Worm (Caenorhabditis elegans): ENCODE data around the gene F28B4.1.

Gene F28B4.1

DNA sequence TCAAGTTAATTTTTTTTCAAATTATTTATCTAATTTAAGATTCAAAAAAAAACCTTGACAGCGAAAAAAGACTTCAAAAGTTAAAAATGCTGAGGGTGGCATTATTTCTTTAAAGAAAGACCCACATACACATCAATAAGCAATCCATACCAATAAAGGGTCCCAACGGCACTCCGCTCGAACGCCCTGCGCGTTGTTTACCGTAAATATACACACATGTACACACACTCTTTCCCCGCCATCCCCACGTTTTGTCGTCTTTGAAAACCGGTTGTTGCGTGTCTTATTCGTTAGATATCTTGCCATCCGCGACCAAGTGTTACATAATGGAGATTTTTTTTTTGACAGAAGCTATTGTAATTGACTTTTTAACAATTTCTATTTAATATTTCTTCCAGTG lies 45.3 kb upstream of the F28B4.1 start, which contains the start of gene gcc-1 (continued):
- TF ChIP-seq ceh-20 (GFP tag; IDR thresholded peaks at IDR 0.05) (no peak), ceh-44 (GFP tag; IDR thresholded peaks at IDR 0.05) (no peak), hif-1 (tag; optimal IDR thresholded peaks at IDR 0.05) (peak in 1 of 2 experiments; percentile 17), nhr-11 (tag; optimal IDR thresholded peaks at IDR 0.05) (no peak)

DNA sequence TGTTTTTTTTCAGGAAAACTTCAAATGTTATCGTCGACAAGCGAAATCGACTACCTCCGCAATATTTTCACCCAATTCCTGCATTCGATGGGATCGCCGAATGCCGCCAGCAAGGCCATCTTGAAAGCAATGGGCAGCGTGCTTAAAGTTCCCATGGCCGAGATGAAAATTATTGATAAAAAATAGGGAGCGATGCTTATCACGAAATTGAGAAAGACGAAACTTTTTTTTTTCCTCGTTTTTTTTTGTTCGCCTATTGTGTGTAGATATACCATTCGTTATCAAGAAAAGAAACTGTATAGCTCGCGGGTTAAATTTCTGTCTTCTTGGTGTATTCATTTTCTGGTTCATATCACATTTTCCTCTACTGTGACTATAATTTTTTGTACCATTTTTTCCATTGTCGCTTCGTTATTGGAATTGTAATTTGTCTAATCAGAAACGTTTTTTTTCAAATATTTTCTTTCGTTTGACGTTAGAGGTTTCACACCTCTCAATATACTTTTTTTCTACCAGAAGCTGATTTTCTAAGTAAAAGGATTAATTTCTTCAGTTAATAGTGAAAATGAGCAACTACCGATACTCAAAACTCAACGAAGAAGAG lies 40.8 kb upstream of the F28B4.1 start, which contains the start of gene syx-6:
TSS of gene syx-6 (plus strand) at position 554 of the 604 bp plus-strand sequence.
- TF ChIP-seq aha-1 (tag), result peak; percentile 67
- no peak for TF ChIP-seq daf-8 (GFP tag; IDR thresholded peaks at IDR 0.05)

DNA sequence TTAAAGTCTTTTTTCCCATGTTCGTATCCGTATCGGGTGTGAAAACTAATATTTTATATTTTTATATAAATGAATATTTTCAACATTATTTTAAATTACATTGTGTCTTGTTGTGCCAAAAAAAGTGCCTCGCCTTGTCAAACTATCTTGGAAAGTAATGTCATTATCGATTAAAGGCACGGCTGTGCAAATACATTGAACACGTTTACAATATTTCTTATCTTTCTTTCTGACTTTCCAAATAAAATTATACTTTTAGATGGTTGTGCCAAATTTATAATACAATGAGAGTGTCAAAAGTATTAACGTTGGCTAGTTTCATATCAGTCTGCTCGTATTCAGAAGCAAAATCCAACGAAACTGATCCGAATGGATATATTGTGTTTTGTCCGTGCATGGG lies 39.3 kb upstream of the F28B4.1 start, which contains the start of gene pfut-1:
TSS of gene pfut-1 (plus strand) at position 258 of the 400 bp plus-strand sequence.
- no peak for TF ChIP-seq ztf-7 (tag; optimal IDR thresholded peaks at IDR 0.05)
- TF ChIP-seq T26A8.4 (GFP tag; IDR thresholded peaks at IDR 0.05), result no peak
- TF ChIP-seq nhr-28 (tag; optimal IDR thresholded peaks at IDR 0.05), result peak; percentile 28
- TF ChIP-seq ceh-62 (tag; optimal IDR thresholded peaks at IDR 0.05), result no peak
- no peak for TF ChIP-seq hlh-30 (tag; optimal IDR thresholded peaks at IDR 0.05; ENCODE audit: insufficient read depth)
- no peak for TF ChIP-seq Y75B8A.6 (GFP tag; IDR thresholded peaks at IDR 0.05)
- no peak for TF ChIP-seq Y5F2A.4 (GFP tag; optimal IDR thresholded peaks at IDR 0.05)
- TF ChIP-seq daf-16 (GFP tag; optimal IDR thresholded peaks at IDR 0.05), result no peak
- TF ChIP-seq daf-16 (tag; optimal IDR thresholded peaks at IDR 0.05), result peak; percentile 61
- TF ChIP-seq nhr-237 (tag; optimal IDR thresholded peaks at IDR 0.05), result no peak
- peak; percentile 19 for TF ChIP-seq pqm-1 (tag; optimal IDR thresholded peaks at IDR 0.05)
- TF ChIP-seq ces-1 (GFP tag; optimal IDR thresholded peaks at IDR 0.05), result no peak
- TF ChIP-seq T20F7.1 (GFP tag; optimal IDR thresholded peaks at IDR 0.05), result peak; percentile 22
- no peak for TF ChIP-seq F26F4.8 (GFP tag; conservative IDR thresholded peaks at IDR 0.05)

DNA sequence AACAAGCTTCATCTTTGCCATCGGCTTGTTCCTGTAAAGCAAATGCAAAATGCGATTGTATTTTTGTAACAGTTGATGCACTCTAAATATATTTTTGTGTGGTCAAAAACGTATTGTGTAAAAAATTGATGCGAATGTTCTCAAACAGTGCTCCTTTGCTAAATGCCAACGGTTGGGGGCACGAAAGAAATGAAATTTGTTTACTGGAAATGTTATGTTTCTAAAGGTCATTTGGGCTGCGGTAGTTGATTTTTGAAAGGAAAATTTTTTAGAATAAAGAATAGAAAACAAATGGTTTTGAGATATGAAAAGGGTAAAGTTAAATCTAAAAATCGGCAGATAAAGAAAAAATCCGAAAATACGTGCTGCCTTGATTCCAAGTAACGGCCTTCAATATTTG lies 34.4 kb upstream of the F28B4.1 start, which contains the start of gene C15C7.6:
TSS of gene C15C7.6 (minus strand) at position 101 of the 400 bp plus-strand sequence.
- no peak for TF ChIP-seq lin-15B (tag; optimal IDR thresholded peaks at IDR 0.05)
- TF ChIP-seq tra-1 (GFP tag; IDR thresholded peaks at IDR 0.05), result no peak
- no peak for TF ChIP-seq snpc-1.2 (GFP tag; IDR thresholded peaks at IDR 0.05)
- TF ChIP-seq ceh-62 (tag; optimal IDR thresholded peaks at IDR 0.05), result no peak
- TF ChIP-seq nhr-77 (tag; optimal IDR thresholded peaks at IDR 0.05), result no peak
- TF ChIP-seq aly-2 (tag; optimal IDR thresholded peaks at IDR 0.05), result no peak
- no peak for TF ChIP-seq pha-4 (GFP tag; IDR thresholded peaks at IDR 0.05)
- TF ChIP-seq pha-4 (tag; optimal IDR thresholded peaks at IDR 0.05), result no peak

DNA sequence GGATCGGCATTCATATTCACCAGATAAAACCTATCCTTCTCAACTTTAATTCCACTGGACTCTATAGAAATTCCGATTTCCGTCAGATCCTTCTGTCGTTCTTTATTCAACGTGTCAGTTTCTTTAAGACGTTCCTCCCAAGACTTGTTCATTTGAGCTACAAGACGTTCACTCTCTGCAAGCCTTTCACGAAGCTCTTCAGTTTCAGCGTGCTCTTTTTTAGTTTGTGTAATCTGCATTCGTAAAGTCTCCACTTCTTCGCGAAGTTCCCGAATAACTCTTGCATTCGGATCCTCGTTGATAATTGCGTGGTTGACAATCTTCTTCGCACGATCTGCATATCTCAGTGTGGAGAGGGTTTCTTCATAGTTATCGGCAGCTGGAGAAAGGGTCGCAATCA lies 28.1 kb upstream of the F28B4.1 start:
- TF ChIP-seq zag-1 (tag; optimal IDR thresholded peaks at IDR 0.05) (no peak), unc-62 (GFP tag; optimal IDR thresholded peaks at IDR 0.05 in 1 of 2) (peak in 1 of 2 experiments; percentile 95), unc-62 (tag; optimal IDR thresholded peaks at IDR 0.05) (no peak), ztf-11 (tag; optimal IDR thresholded peaks at IDR 0.05) (no peak)

DNA sequence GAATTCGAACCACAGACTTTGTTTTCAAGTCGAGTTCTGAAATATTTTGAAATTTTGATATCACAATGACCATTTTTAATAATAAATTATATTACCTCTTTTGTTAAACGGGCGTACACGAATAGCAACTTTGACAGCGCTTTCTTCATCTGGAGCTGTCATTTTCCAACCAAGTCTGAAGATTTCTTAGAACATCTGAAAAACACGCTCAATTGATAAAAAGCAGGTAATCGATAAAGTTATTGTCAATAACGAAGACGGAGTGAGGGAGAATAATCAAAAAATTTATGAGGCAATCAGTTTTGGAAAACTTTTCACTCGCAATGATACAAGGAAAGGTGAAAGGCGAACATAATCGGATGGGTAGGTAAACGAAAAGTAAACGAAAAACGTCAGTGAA lies 26.4 kb upstream of the F28B4.1 start, which contains the start of gene klp-4:
TSS of gene klp-4 (minus strand) at position 201 of the 400 bp plus-strand sequence.
- peak in 1 of 2 experiments; percentile 82 for TF ChIP-seq unc-62 (GFP tag; optimal IDR thresholded peaks at IDR 0.05 in 1 of 2)
- TF ChIP-seq unc-62 (tag; optimal IDR thresholded peaks at IDR 0.05), result no peak
- no peak for TF ChIP-seq mdl-1 (tag; optimal IDR thresholded peaks at IDR 0.05)
- no peak for TF ChIP-seq ZK546.5 (tag; optimal IDR thresholded peaks at IDR 0.05)
- TF ChIP-seq spr-3 (GFP tag; optimal IDR thresholded peaks at IDR 0.05), result no peak
- TF ChIP-seq daf-16 (GFP tag; optimal IDR thresholded peaks at IDR 0.05), result no peak
- peak; percentile 63 for TF ChIP-seq daf-16 (tag; optimal IDR thresholded peaks at IDR 0.05)
- TF ChIP-seq pqm-1 (tag; optimal IDR thresholded peaks at IDR 0.05), result peak; percentile 6
- no peak for TF ChIP-seq ztf-7 (tag; optimal IDR thresholded peaks at IDR 0.05)
